Worm (Caenorhabditis elegans): Measurements from ENCODE around the gene fntb-1.

DNA sequence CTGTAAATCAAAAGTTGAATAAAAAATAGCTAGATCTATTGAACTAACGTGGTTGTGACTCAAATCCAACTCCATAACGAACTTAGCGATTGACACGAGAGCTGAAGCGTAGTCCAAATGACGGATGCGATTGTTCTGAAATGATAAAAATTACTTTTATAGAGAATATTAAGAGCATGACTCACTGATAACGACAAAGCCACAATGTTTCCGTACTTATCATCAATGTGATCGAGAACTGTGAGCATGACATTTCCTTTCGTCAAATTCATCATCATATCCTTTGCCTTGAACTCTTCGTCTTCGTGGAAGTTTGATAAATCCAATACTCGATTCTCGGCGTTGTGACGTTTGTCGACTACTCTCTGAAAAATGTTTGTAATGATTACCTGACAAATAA is 33.4 kb upstream of the fntb-1 start:
- TF ChIP-seq hlh-6 (tag; optimal IDR thresholded peaks at IDR 0.05) (no peak), unc-3 (GFP tag; conservative IDR thresholded peaks at IDR 0.05) (no peak), unc-3 (tag; optimal IDR thresholded peaks at IDR 0.05) (no peak), pqm-1 (tag; optimal IDR thresholded peaks at IDR 0.05) (no peak), ets-4 (tag; optimal IDR thresholded peaks at IDR 0.05) (no peak), ama-1 (optimal IDR thresholded peaks at IDR 0.05) (no peak), dve-1 (tag; optimal IDR thresholded peaks at IDR 0.05) (no peak), unc-55 (GFP tag; optimal IDR thresholded peaks at IDR 0.05) (no peak), nhr-11 (tag; optimal IDR thresholded peaks at IDR 0.05) (no peak), lin-11 (tag; optimal IDR thresholded peaks at IDR 0.05) (no peak), ceh-22 (tag; optimal IDR thresholded peaks at IDR 0.05) (no peak), ahr-1 (tag; optimal IDR thresholded peaks at IDR 0.05) (no peak), rnt-1 (tag; optimal IDR thresholded peaks at IDR 0.05) (no peak), unc-86 (tag; optimal IDR thresholded peaks at IDR 0.05) (no peak)
